Worm (Caenorhabditis elegans) whole organism, late embryonic: ENCODE measurements around the gene srbc-34.

Source experiments
- ama-1 ChIP-seq: fragments of 150-350 bp; optimal IDR thresholded peaks from 2 replicates; lab custom pipeline; 2014
- ceh-18 ChIP-seq: sonication (generic microtip); optimal IDR thresholded peaks from 2 replicates; lab custom pipeline; 2016; ENCODE audit warnings: missing genetic modification characterization, missing compliant biosample characterization
- elt-2 ChIP-seq: sonication (generic microtip); optimal IDR thresholded peaks from 2 replicates; lab custom pipeline; 2016; ENCODE audit warnings: missing genetic modification reagents, missing genetic modification characterization, missing compliant biosample characterization
- fkh-6 ChIP-seq: sonication (generic microtip); optimal IDR thresholded peaks from 2 replicates; lab custom pipeline; 2016; ENCODE audit warnings: missing genetic modification characterization, missing compliant biosample characterization
- lim-6 ChIP-seq: sonication (generic microtip); optimal IDR thresholded peaks from 2 replicates; lab custom pipeline; 2016; ENCODE audit warnings: missing genetic modification characterization, missing compliant biosample characterization
- madf-2 ChIP-seq: sonication (generic microtip); optimal IDR thresholded peaks from 2 replicates; lab custom pipeline; 2017; ENCODE audit warnings: missing genetic modification characterization, missing compliant biosample characterization
- mec-3 ChIP-seq: sonication (generic microtip); optimal IDR thresholded peaks from 2 replicates; lab custom pipeline; 2016; ENCODE audit warnings: borderline replicate concordance, missing genetic modification characterization, missing compliant biosample characterization
- pag-3 ChIP-seq: sonication (generic microtip); optimal IDR thresholded peaks from 2 replicates; lab custom pipeline; 2016; ENCODE audit warnings: missing compliant biosample characterization, missing genetic modification characterization, borderline replicate concordance
- pqm-1 ChIP-seq: sonication (generic microtip); optimal IDR thresholded peaks from 2 replicates; lab custom pipeline; 2016; ENCODE audit warnings: missing genetic modification characterization, missing compliant biosample characterization
- rnt-1 ChIP-seq: sonication (generic microtip); optimal IDR thresholded peaks from 2 replicates; lab custom pipeline; 2016; ENCODE audit warnings: missing genetic modification characterization, missing compliant biosample characterization
- sox-2 ChIP-seq: fragments of 200-800 bp; sonication (Bioruptor generic); IDR thresholded peaks from 2 replicates; pipeline ENCODE4 v1.3.6; 2022; ENCODE audit warnings: missing genetic modification reagents, missing genetic modification characterization, missing compliant biosample characterization
- sox-4 ChIP-seq: sonication (generic microtip); optimal IDR thresholded peaks from 2 replicates; lab custom pipeline; 2017; ENCODE audit warnings: mild to moderate bottlenecking, missing genetic modification characterization, inconsistent platforms, missing compliant biosample characterization

ce11 chrV:20162290-20163104, 43.6 kb upstream of the srbc-34 start:
- TF ChIP-seq pqm-1 (tag; lab: Kevin White, UChicago) (no peak), elt-2 (tag; lab: Kevin White, UChicago) (no peak), ama-1 (lab: Kevin White, UChicago) (no peak), ceh-18 (tag; lab: Kevin White, UChicago) (no peak), rnt-1 (tag; lab: Kevin White, UChicago) (no peak), lim-6 (no peak), sox-4 (no peak), madf-2 (tag; lab: Kevin White, UChicago) (no peak), pag-3 (tag; lab: Kevin White, UChicago) (no peak), fkh-6 (tag; lab: Kevin White, UChicago) (no peak), sox-2 (GFP tag; lab: Robert Waterston, UW) (no peak), mec-3 (tag; lab: Kevin White, UChicago) (no peak)
